Worm (Caenorhabditis elegans): Measurements from ENCODE around the gene kynu-1.

kynu-1 gene

ce11 chrX:6128225-6128686 lies 19.1 kb upstream of the kynu-1 start, which contains the start of gene C15H9.9 (continued):
- TF ChIP-seq egl-27 (tag; optimal IDR thresholded peaks at IDR 0.05) (no peak), swsn-7 (tag; optimal IDR thresholded peaks at IDR 0.05) (peak; percentile 25), sox-4 (tag; optimal IDR thresholded peaks at IDR 0.05) (no peak), tbx-2 (tag; optimal IDR thresholded peaks at IDR 0.05) (peak; percentile 47), nhr-12 (tag; optimal IDR thresholded peaks at IDR 0.05) (no peak), nhr-47 (tag; optimal IDR thresholded peaks at IDR 0.05) (peak; percentile 15), unc-98 (GFP tag; IDR thresholded peaks at IDR 0.05) (no peak), mdl-1 (tag; optimal IDR thresholded peaks at IDR 0.05) (no peak), nhr-28 (tag; optimal IDR thresholded peaks at IDR 0.05) (no peak), pag-3 (tag; optimal IDR thresholded peaks at IDR 0.05; ENCODE audit: borderline replicate concordance, insufficient read depth) (no peak), mab-9 (GFP tag; IDR thresholded peaks at IDR 0.05) (no peak), nhr-71 (tag; optimal IDR thresholded peaks at IDR 0.05) (peak; percentile 39), lin-35 (GFP tag; optimal IDR thresholded peaks at IDR 0.05) (no peak), zip-4 (GFP tag; optimal IDR thresholded peaks at IDR 0.05) (no peak), fos-1 (tag; optimal IDR thresholded peaks at IDR 0.05) (no peak), unc-30 (tag; optimal IDR thresholded peaks at IDR 0.05) (no peak), aha-1 (tag; optimal IDR thresholded peaks at IDR 0.05) (no peak), lin-39 (tag; optimal IDR thresholded peaks at IDR 0.05) (no peak), nhr-85 (tag) (no peak), sptf-1 (tag; optimal IDR thresholded peaks at IDR 0.05) (no peak), rnt-1 (tag; optimal IDR thresholded peaks at IDR 0.05) (peak; percentile 44), snpc-4 (tag; optimal IDR thresholded peaks at IDR 0.05) (no peak), nhr-11 (tag; optimal IDR thresholded peaks at IDR 0.05) (no peak), nhr-19 (GFP tag; conservative IDR thresholded peaks at IDR 0.05) (no peak), jun-1 (tag; optimal IDR thresholded peaks at IDR 0.05) (no peak), snu-23 (GFP tag; optimal IDR thresholded peaks at IDR 0.05) (peak; percentile 26), nhr-84 (tag; optimal IDR thresholded peaks at IDR 0.05) (no peak), Y116A8C.19 (tag; optimal IDR thresholded peaks at IDR 0.05; ENCODE audit: borderline replicate concordance) (no peak), ceh-8 (GFP tag; optimal IDR thresholded peaks at IDR 0.05) (no peak), F16B12.6 (tag; optimal IDR thresholded peaks at IDR 0.05) (no peak), blmp-1 (tag; optimal IDR thresholded peaks at IDR 0.05) (no peak), alr-1 (tag; optimal IDR thresholded peaks at IDR 0.05; ENCODE audit: borderline replicate concordance) (no peak), skn-1 (tag; optimal IDR thresholded peaks at IDR 0.05) (no peak), vab-15 (tag; optimal IDR thresholded peaks at IDR 0.05) (no peak), unc-130 (tag; optimal IDR thresholded peaks at IDR 0.05) (no peak), dsc-1 (tag; optimal IDR thresholded peaks at IDR 0.05) (peak; percentile 57), aly-2 (tag; optimal IDR thresholded peaks at IDR 0.05) (no peak), sup-37 (GFP tag; optimal IDR thresholded peaks at IDR 0.05) (no peak), nhr-20 (tag; optimal IDR thresholded peaks at IDR 0.05) (peak; percentile 10), tlp-1 (tag; optimal IDR thresholded peaks at IDR 0.05) (no peak)

- TF ChIP-seq dsc-1 (tag; optimal IDR thresholded peaks at IDR 0.05) = no peak
- TF ChIP-seq ceh-63 (GFP tag; optimal IDR thresholded peaks at IDR 0.05) = no peak
- TF ChIP-seq ceh-88 (GFP tag; IDR thresholded peaks at IDR 0.05) = no peak
- no peak for TF ChIP-seq lin-39 (tag; optimal IDR thresholded peaks at IDR 0.05)
- no peak for TF ChIP-seq swsn-7 (tag; optimal IDR thresholded peaks at IDR 0.05)
- no peak for TF ChIP-seq isw-1 (GFP tag; IDR thresholded peaks at IDR 0.05)
- no peak for TF ChIP-seq ztf-4 (tag; optimal IDR thresholded peaks at IDR 0.05)
- peak; percentile 6 for TF ChIP-seq nhr-90 (tag; optimal IDR thresholded peaks at IDR 0.05; ENCODE audit: poor library complexity)
- no peak for TF ChIP-seq sup-37 (GFP tag; optimal IDR thresholded peaks at IDR 0.05)
- TF ChIP-seq pax-3 (tag; optimal IDR thresholded peaks at IDR 0.05) = no peak
- no peak for TF ChIP-seq unc-86 (tag; optimal IDR thresholded peaks at IDR 0.05)
- no peak for TF ChIP-seq irx-1 (tag; optimal IDR thresholded peaks at IDR 0.05)
- no peak for TF ChIP-seq xbp-1 (tag; optimal IDR thresholded peaks at IDR 0.05)
- TF ChIP-seq mab-9 (GFP tag; IDR thresholded peaks at IDR 0.05) = no peak
- no peak for TF ChIP-seq lin-13 (GFP tag; optimal IDR thresholded peaks at IDR 0.05)
- peak in 1 of 2 experiments; percentile 22 for TF ChIP-seq lin-35 (GFP tag; optimal IDR thresholded peaks at IDR 0.05)
- TF ChIP-seq C16A3.4 (tag; optimal IDR thresholded peaks at IDR 0.05) = no peak
- TF ChIP-seq mep-1 (tag; optimal IDR thresholded peaks at IDR 0.05) = no peak
- TF ChIP-seq ces-1 (GFP tag; optimal IDR thresholded peaks at IDR 0.05) = no peak
- no peak for TF ChIP-seq F16B12.6 (tag; optimal IDR thresholded peaks at IDR 0.05)
- TF ChIP-seq lin-15B (tag; optimal IDR thresholded peaks at IDR 0.05) = no peak
- TF ChIP-seq C34B4.2 (tag; optimal IDR thresholded peaks at IDR 0.05) = no peak
Observed at ce11 chrX:6122026-6122425, 12.9 kb upstream of the kynu-1 start, which contains the start of gene nnt-1. Gene nnt-1, plus strand, starts transcription at chrX:6122311.

Data from whole organism, L1 larva.